Fruit fly (Drosophila melanogaster) whole organism, embryonic: ENCODE measurements around the gene Usp14.

Experiments used
- Atf-2 ChIP-seq: fragments of 200-800 bp; sonication (Bioruptor generic); optimal IDR thresholded peaks from 2 replicates; lab custom pipeline; 2016; ENCODE audit warnings: missing biosample characterization, missing genetic modification characterization
- B-H1 ChIP-seq: fragments of 200-800 bp; sonication (Bioruptor generic); IDR thresholded peaks from 3 replicates; pipeline ENCODE4 v1.3.6; 2022; ENCODE audit warnings: missing biosample characterization, missing genetic modification characterization
- CG10209 ChIP-seq: fragments of 200-800 bp; sonication (Bioruptor generic); optimal IDR thresholded peaks from 3 replicates; lab custom pipeline; 2017; ENCODE audit warnings: missing biosample characterization, mild to moderate bottlenecking, missing genetic modification characterization, missing genetic modification reagents
- CG10462 ChIP-seq: fragments of 200-800 bp; sonication (Bioruptor generic); optimal IDR thresholded peaks from 2 replicates; lab custom pipeline; 2016; ENCODE audit warnings: missing biosample characterization, missing genetic modification characterization
- CG10565 ChIP-seq: fragments of 200-800 bp; sonication (Bioruptor generic); optimal IDR thresholded peaks from 3 replicates; lab custom pipeline; 2016; ENCODE audit warnings: missing biosample characterization, mild to moderate bottlenecking, missing genetic modification characterization
- CG11085 ChIP-seq: fragments of 200-800 bp; sonication (Bioruptor generic); IDR thresholded peaks from 2 replicates; pipeline ENCODE4 v1.3.6; 2022; ENCODE audit warnings: missing biosample characterization, missing genetic modification characterization
- CG11456 ChIP-seq: fragments of 200-800 bp; sonication (Bioruptor generic); IDR thresholded peaks from 3 replicates; pipeline ENCODE4 v1.3.6; 2022; ENCODE audit warnings: missing biosample characterization, missing genetic modification characterization
- CG14441 ChIP-seq: fragments of 200-800 bp; sonication (Bioruptor generic); IDR thresholded peaks from 2 replicates; pipeline ENCODE4 v1.3.6; 2022; ENCODE audit warnings: missing biosample characterization, missing genetic modification characterization
- CG1603 ChIP-seq: fragments of 200-800 bp; sonication (Bioruptor generic); optimal IDR thresholded peaks from 2 replicates; lab custom pipeline; 2019; ENCODE audit warnings: missing biosample characterization, mild to moderate bottlenecking, missing genetic modification characterization, moderate library complexity
- CG17186 ChIP-seq: fragments of 200-800 bp; sonication (Bioruptor generic); optimal IDR thresholded peaks from 3 replicates; lab custom pipeline; 2017; ENCODE audit warnings: missing biosample characterization, missing genetic modification reagents, missing genetic modification characterization
- CG18619 ChIP-seq: fragments of 200-800 bp; sonication (Bioruptor generic); optimal IDR thresholded peaks from 3 replicates; lab custom pipeline; 2017; ENCODE audit warnings: missing biosample characterization, mild to moderate bottlenecking, missing genetic modification characterization
- CG31365 ChIP-seq: fragments of 200-800 bp; sonication (Bioruptor generic); optimal IDR thresholded peaks from 2 replicates; lab custom pipeline; 2018; ENCODE audit warnings: missing biosample characterization, mild to moderate bottlenecking, missing genetic modification characterization
- CG42726 ChIP-seq: fragments of 200-800 bp; sonication (Bioruptor generic); IDR thresholded peaks from 2 replicates; pipeline ENCODE4 v1.3.6; 2022; ENCODE audit warnings: missing biosample characterization, missing genetic modification characterization; ENCODE audit not compliant: partially characterized antibody
- CG4730 ChIP-seq: fragments of 200-800 bp; sonication (Bioruptor generic); IDR thresholded peaks from 2 replicates; pipeline ENCODE4 v1.3.6; 2022; ENCODE audit warnings: missing biosample characterization, missing genetic modification characterization
- CG7372 ChIP-seq: fragments of 200-800 bp; sonication (Bioruptor generic); IDR thresholded peaks from 2 replicates; pipeline ENCODE4 v1.3.6; 2022; ENCODE audit warnings: missing biosample characterization, missing genetic modification characterization
- CG7556 ChIP-seq: fragments of 200-800 bp; sonication (Bioruptor generic); optimal IDR thresholded peaks from 2 replicates; lab custom pipeline; 2017; ENCODE audit warnings: missing biosample characterization, mild to moderate bottlenecking, missing genetic modification characterization
- CG8089 ChIP-seq: fragments of 200-800 bp; sonication (Bioruptor generic); optimal IDR thresholded peaks from 3 replicates; lab custom pipeline; 2016; ENCODE audit warnings: missing biosample characterization, missing genetic modification characterization
- Chrac-16 ChIP-seq: fragments of 200-800 bp; sonication (Bioruptor generic); optimal IDR thresholded peaks from 3 replicates; lab custom pipeline; 2016; ENCODE audit warnings: missing biosample characterization, missing genetic modification characterization
- Drgx ChIP-seq: fragments of 200-800 bp; sonication (Bioruptor generic); IDR thresholded peaks from 2 replicates; pipeline ENCODE4 v1.3.6; 2022; ENCODE audit warnings: missing biosample characterization, missing genetic modification characterization
- Hey ChIP-seq: fragments of 200-800 bp; sonication (Bioruptor generic); optimal IDR thresholded peaks from 3 replicates; lab custom pipeline; 2018; ENCODE audit warnings: missing biosample characterization, mild to moderate bottlenecking, missing genetic modification characterization
- Med ChIP-seq: fragments of 200-800 bp; sonication (Bioruptor generic); peaks from one replicate; lab custom pipeline; 2016; ENCODE audit warnings: missing biosample characterization, missing genetic modification characterization, mild to moderate bottlenecking, inconsistent platforms, moderate library complexity
- Meics ChIP-seq: fragments of 200-800 bp; sonication (Bioruptor generic); optimal IDR thresholded peaks from 2 replicates; lab custom pipeline; 2017; ENCODE audit warnings: missing biosample characterization, mild to moderate bottlenecking, missing genetic modification characterization
- Mes4 ChIP-seq: fragments of 200-800 bp; sonication (Bioruptor generic); optimal IDR thresholded peaks from 2 replicates; lab custom pipeline; 2016; ENCODE audit warnings: missing biosample characterization, missing genetic modification characterization
- NfI ChIP-seq: fragments of 200-800 bp; sonication (Bioruptor generic); optimal IDR thresholded peaks from 3 replicates; lab custom pipeline; 2018; ENCODE audit warnings: missing biosample characterization, mild to moderate bottlenecking, missing genetic modification characterization, moderate library complexity
- Optix ChIP-seq: fragments of 200-800 bp; sonication (Bioruptor generic); IDR thresholded peaks from 3 replicates; pipeline ENCODE4 v1.3.6; 2022; ENCODE audit warnings: missing biosample characterization, missing genetic modification characterization
- Pdp1 ChIP-seq, 2 experiments: fragments of 200-800 bp; sonication (Bioruptor generic); optimal IDR thresholded peaks; 3 replicates each; lab custom pipeline; 2016; ENCODE audit warnings: missing biosample characterization in 2 of 2, missing genetic modification characterization in 2 of 2, mild to moderate bottlenecking in 1 of 2, moderate library complexity in 1 of 2
- Poxn ChIP-seq: fragments of 200-800 bp; sonication (Bioruptor generic); IDR thresholded peaks from 2 replicates; pipeline ENCODE4 v1.3.6; 2022; ENCODE audit warnings: missing biosample characterization, missing genetic modification characterization
- Sry-δ ChIP-seq: fragments of 200-800 bp; sonication (Bioruptor generic); optimal IDR thresholded peaks from 2 replicates; lab custom pipeline; 2016; ENCODE audit warnings: missing biosample characterization, missing genetic modification characterization
- Trl ChIP-seq, 3 experiments: fragments of >200 bp in 2 of 3; fragments of 200-800 bp in 1 of 3; sonication (Bioruptor generic) in 1 of 3; optimal IDR thresholded peaks; 2 replicates in 1 of 3; 3 replicates in 2 of 3; lab custom pipeline; 2016 to 2017; ENCODE audit warnings: missing biosample characterization in 1 of 3, missing genetic modification characterization in 1 of 3
- amos ChIP-seq: fragments of 200-800 bp; sonication (Bioruptor generic); IDR thresholded peaks from 2 replicates; pipeline ENCODE4 v1.3.6; 2022; ENCODE audit warnings: missing biosample characterization, missing genetic modification characterization; ENCODE audit not compliant: partially characterized antibody
- aop ChIP-seq: fragments of 200-800 bp; sonication (Bioruptor generic); IDR thresholded peaks from 2 replicates; pipeline ENCODE4 v1.3.6; 2022; ENCODE audit warnings: missing biosample characterization, missing genetic modification characterization
- cato ChIP-seq: fragments of 200-800 bp; sonication (Bioruptor generic); optimal IDR thresholded peaks from 2 replicates; lab custom pipeline; 2016; ENCODE audit warnings: missing biosample characterization, missing genetic modification characterization, borderline replicate concordance
- chn ChIP-seq: fragments of 200-800 bp; sonication (Bioruptor generic); optimal IDR thresholded peaks from 2 replicates; lab custom pipeline; 2016; ENCODE audit warnings: missing biosample characterization, missing genetic modification characterization
- dan ChIP-seq: fragments of 200-800 bp; sonication (Bioruptor generic); IDR thresholded peaks from 2 replicates; pipeline ENCODE4 v1.3.6; 2022; ENCODE audit warnings: missing biosample characterization, missing genetic modification characterization
- danr ChIP-seq: fragments of 200-800 bp; sonication (Bioruptor generic); IDR thresholded peaks from 2 replicates; pipeline ENCODE4 v1.3.6; 2022; ENCODE audit warnings: missing biosample characterization, missing genetic modification characterization
- dati ChIP-seq: fragments of 200-800 bp; sonication (Bioruptor generic); IDR thresholded peaks from 2 replicates; pipeline ENCODE4 v1.3.6; 2022; ENCODE audit warnings: missing biosample characterization, missing genetic modification characterization
- fru ChIP-seq: fragments of >200 bp; optimal IDR thresholded peaks from 2 replicates; lab custom pipeline; 2017
- gsb-n ChIP-seq: fragments of 200-800 bp; sonication (Bioruptor generic); optimal IDR thresholded peaks from 3 replicates; lab custom pipeline; 2018; ENCODE audit warnings: missing biosample characterization, mild to moderate bottlenecking, missing genetic modification characterization
- lola ChIP-seq, 3 experiments: fragments of >200 bp in 2 of 3; fragments of 200-800 bp in 1 of 3; sonication (Bioruptor generic) in 1 of 3; optimal IDR thresholded peaks; 2 replicates each; lab custom pipeline; 2017 to 2019; ENCODE audit warnings: missing biosample characterization in 3 of 3, missing genetic modification characterization in 3 of 3, mild to moderate bottlenecking in 1 of 3, moderate library complexity in 1 of 3
- mam ChIP-seq: fragments of 200-800 bp; sonication (Bioruptor generic); optimal IDR thresholded peaks from 3 replicates; lab custom pipeline; 2016; ENCODE audit warnings: missing biosample characterization, missing genetic modification characterization
- nmo ChIP-seq: fragments of 200-800 bp; sonication (Bioruptor generic); optimal IDR thresholded peaks from 2 replicates; lab custom pipeline; 2018; ENCODE audit warnings: missing biosample characterization, mild to moderate bottlenecking, missing genetic modification characterization, moderate library complexity
- odd ChIP-seq: fragments of 200-800 bp; sonication (Bioruptor generic); optimal IDR thresholded peaks from 2 replicates; lab custom pipeline; 2017; ENCODE audit warnings: missing biosample characterization, mild to moderate bottlenecking, missing genetic modification characterization
- org-1 ChIP-seq: fragments of 200-800 bp; sonication (Bioruptor generic); optimal IDR thresholded peaks from 2 replicates; lab custom pipeline; 2017; ENCODE audit warnings: missing biosample characterization, missing genetic modification characterization
- pb ChIP-seq: fragments of 200-800 bp; sonication (Bioruptor generic); optimal IDR thresholded peaks from 3 replicates; lab custom pipeline; 2016; ENCODE audit warnings: missing biosample characterization, missing genetic modification characterization
- pita ChIP-seq: fragments of 200-800 bp; sonication (Bioruptor generic); optimal IDR thresholded peaks from 2 replicates; lab custom pipeline; 2017; ENCODE audit warnings: missing biosample characterization, mild to moderate bottlenecking, missing genetic modification characterization
- pum ChIP-seq: fragments of 200-800 bp; sonication (Bioruptor generic); optimal IDR thresholded peaks from 2 replicates; lab custom pipeline; 2016; ENCODE audit warnings: missing biosample characterization, missing genetic modification characterization
- pzg ChIP-seq: fragments of 200-800 bp; sonication (Bioruptor generic); optimal IDR thresholded peaks from 3 replicates; lab custom pipeline; 2018; ENCODE audit warnings: missing biosample characterization, mild to moderate bottlenecking, missing genetic modification characterization, moderate library complexity
- tgo ChIP-seq: fragments of 200-800 bp; sonication (Bioruptor generic); IDR thresholded peaks from 3 replicates; pipeline ENCODE4 v1.3.6; 2022; ENCODE audit warnings: missing biosample characterization, missing genetic modification characterization
- usp ChIP-seq: fragments of >200 bp; optimal IDR thresholded peaks from 2 replicates; lab custom pipeline; 2017; ENCODE audit warnings: missing biosample characterization, missing genetic modification characterization
- vfl ChIP-seq: fragments of 200-800 bp; sonication (Bioruptor generic); optimal IDR thresholded peaks from 2 replicates; lab custom pipeline; 2016; ENCODE audit warnings: missing biosample characterization, missing genetic modification characterization
- wek ChIP-seq: fragments of 200-800 bp; sonication (Bioruptor generic); optimal IDR thresholded peaks from 3 replicates; lab custom pipeline; 2018; ENCODE audit warnings: missing biosample characterization, mild to moderate bottlenecking, missing genetic modification characterization, moderate library complexity

Usp14 gene

DNA sequence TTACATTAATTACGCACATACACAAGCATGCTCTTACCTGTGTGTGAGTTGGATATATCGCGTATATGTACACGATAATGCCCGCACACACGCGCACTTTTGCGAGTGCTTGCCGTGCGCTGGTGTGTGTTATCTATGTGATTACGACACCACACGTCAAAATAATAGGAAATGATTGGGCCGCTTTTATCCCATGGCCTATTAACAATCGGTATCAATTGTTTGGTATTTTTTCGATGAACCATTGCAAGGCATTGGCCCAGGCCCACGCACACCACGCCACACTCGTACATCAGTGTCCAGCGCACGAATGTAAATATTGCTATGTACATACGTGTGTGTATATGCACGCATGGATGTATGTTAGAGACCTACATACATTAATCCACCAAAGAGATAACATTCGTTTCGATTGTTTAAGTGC, 20.7 kb upstream of the Usp14 start (continued):
- peak; percentile 38 to 97 for TF ChIP-seq Pdp1 (GFP tag; optimal IDR thresholded peaks at IDR 0.05; lab: Kevin White, UChicago)
- peak; percentile 28; the same call in 1 of the 2 replicates for TF ChIP-seq CG42726
- no peak for TF ChIP-seq org-1 (GFP tag; lab: Kevin White, UChicago)
- peak; percentile 67 for TF ChIP-seq odd (GFP tag; lab: Kevin White, UChicago)
- TF ChIP-seq mam (GFP tag; lab: Kevin White, UChicago), result peak; percentile 50
- peak; percentile 54 for TF ChIP-seq Sry-δ (GFP tag; lab: Kevin White, UChicago)
- no peak for TF ChIP-seq CG10462 (GFP tag; lab: Kevin White, UChicago)
- TF ChIP-seq CG11085 (GFP tag; lab: Robert Waterston, UW), result no peak
- peak; percentile 80 for TF ChIP-seq wek (GFP tag; lab: Kevin White, UChicago)
- TF ChIP-seq CG10209 (GFP tag; lab: Kevin White, UChicago), result peak; percentile 63
- no peak for TF ChIP-seq Poxn (GFP tag; lab: Robert Waterston, UW)
- no peak for TF ChIP-seq Optix
- TF ChIP-seq usp, result no peak
- peak; percentile 55 for TF ChIP-seq CG8089
- no peak; the same call in 1 of the 2 replicates for TF ChIP-seq amos (GFP tag; lab: Robert Waterston, UW)
- TF ChIP-seq dati (GFP tag; lab: Robert Waterston, UW), result no peak
- TF ChIP-seq pzg, result peak; percentile 58
- peak; percentile 41 for TF ChIP-seq Atf-2 (GFP tag; lab: Kevin White, UChicago)
- TF ChIP-seq CG1603, result peak; percentile 81
- TF ChIP-seq CG17186 (GFP tag; lab: Kevin White, UChicago), result no peak
- no peak for TF ChIP-seq CG10565 (GFP tag; lab: Kevin White, UChicago)
- TF ChIP-seq dan, result no peak
- peak; percentile 66 for TF ChIP-seq Meics (GFP tag; lab: Kevin White, UChicago)
- peak in 2 of 3 experiments; percentile 45 to 82 for TF ChIP-seq lola (GFP tag; optimal IDR thresholded peaks at IDR 0.05; lab: Kevin White, UChicago)
- no peak for TF ChIP-seq pita (GFP tag; lab: Kevin White, UChicago)
- TF ChIP-seq Mes4, result no peak
- TF ChIP-seq cato (GFP tag; lab: Kevin White, UChicago), result no peak
- TF ChIP-seq Med (GFP tag; lab: Kevin White, UChicago), result peak; percentile 93
- TF ChIP-seq CG11456 (GFP tag; lab: Robert Waterston, UW), result no peak
- TF ChIP-seq pb (GFP tag; lab: Kevin White, UChicago), result peak; percentile 16
- TF ChIP-seq Chrac-16, result peak; percentile 2
- peak in 1 of 2 experiments; percentile 31 for TF ChIP-seq Trl (optimal IDR thresholded peaks at IDR 0.05; lab: Kevin White, UChicago)
- peak; percentile 45 for TF ChIP-seq Trl (GFP tag; optimal IDR thresholded peaks at IDR 0.05; lab: Kevin White, UChicago)
- peak; percentile 17 for TF ChIP-seq CG18619 (GFP tag; lab: Kevin White, UChicago)
- TF ChIP-seq gsb-n (tag; lab: Kevin White, UChicago), result peak; percentile 59
- no peak for TF ChIP-seq CG4730 (GFP tag; lab: Robert Waterston, UW)
- TF ChIP-seq Hey, result no peak
- peak; percentile 17 for TF ChIP-seq vfl (GFP tag; lab: Kevin White, UChicago)
- peak; percentile 35 for TF ChIP-seq nmo (GFP tag; lab: Kevin White, UChicago)
- no peak for TF ChIP-seq fru
- TF ChIP-seq pum (GFP tag; lab: Kevin White, UChicago), result no peak
- no peak for TF ChIP-seq Drgx (GFP tag; lab: Robert Waterston, UW)
- TF ChIP-seq B-H1 (GFP tag; lab: Robert Waterston, UW), result no peak
- TF ChIP-seq CG7372 (GFP tag; lab: Robert Waterston, UW), result 0 out of 2 replicates have a peak, but pooled peaks have one; percentile 10
- no peak for TF ChIP-seq danr (GFP tag; lab: Robert Waterston, UW)
- TF ChIP-seq CG7556 (GFP tag; lab: Kevin White, UChicago), result peak; percentile 47
- TF ChIP-seq CG14441 (GFP tag; lab: Robert Waterston, UW), result peak; percentile 51; the same call in 1 of the 2 replicates
- no peak for TF ChIP-seq chn (GFP tag; lab: Kevin White, UChicago)
- TF ChIP-seq aop (GFP tag; lab: Robert Waterston, UW), result no peak
- no peak; the same call in 2 of the 3 replicates for TF ChIP-seq tgo
- TF ChIP-seq NfI, result peak; percentile 59
- no peak for TF ChIP-seq CG31365
